Worm (Caenorhabditis elegans): Measurements from ENCODE around the gene W05B10.4.

- no peak for TF ChIP-seq him-1 (tag; optimal IDR thresholded peaks at IDR 0.05)
- TF ChIP-seq W03F9.2 (tag; optimal IDR thresholded peaks at IDR 0.05) = no peak
- no peak for TF ChIP-seq dao-5 (tag; optimal IDR thresholded peaks at IDR 0.05)
These were observed 46.1 kb downstream of the W05B10.4 start, which contains the start of gene R11D1.4 for ce11 chrV:12714120-12714519.
